Worm (Caenorhabditis elegans) whole organism, L4 larva: ENCODE data around the gene comt-2.

Source experiments
- F49E8.2 ChIP-seq: sonication (generic microtip); optimal IDR thresholded peaks from 2 replicates; lab custom pipeline; 2016; ENCODE audit warnings: missing compliant biosample characterization, mild to moderate bottlenecking, missing genetic modification characterization, borderline replicate concordance
- T26A8.4 ChIP-seq: fragments of 200-800 bp; sonication (Bioruptor generic); IDR thresholded peaks from 2 replicates; pipeline ENCODE4 v1.3.6; 2022; ENCODE audit warnings: missing genetic modification characterization, missing compliant biosample characterization
- Y105C5A.15 ChIP-seq: fragments of 200-800 bp; sonication (Bioruptor generic); IDR thresholded peaks from 2 replicates; pipeline ENCODE4 v1.3.6; 2022; ENCODE audit warnings: missing genetic modification characterization, missing compliant biosample characterization
- Y5F2A.4 ChIP-seq: fragments of 200-800 bp; sonication (Bioruptor generic); optimal IDR thresholded peaks from 2 replicates; lab custom pipeline; 2018; ENCODE audit warnings: mild to moderate bottlenecking, missing genetic modification characterization, missing compliant biosample characterization
- ZK546.5 ChIP-seq, 2 experiments: sonication (generic microtip); optimal IDR thresholded peaks; 2 replicates each; lab custom pipeline; 2017; ENCODE audit warnings: missing biosample characterization in 2 of 2, missing genetic modification characterization in 2 of 2
- aha-1 ChIP-seq: fragments of 150-350 bp; peaks from one replicate; lab custom pipeline; 2014; ENCODE audit warnings: missing biosample characterization, missing genetic modification characterization
- aly-2 ChIP-seq: sonication (generic microtip); optimal IDR thresholded peaks from 2 replicates; lab custom pipeline; 2018; ENCODE audit warnings: missing biosample characterization, missing genetic modification characterization
- ceh-20 ChIP-seq: fragments of 200-800 bp; sonication (Bioruptor generic); IDR thresholded peaks from 2 replicates; pipeline ENCODE4 v1.3.6; 2022; ENCODE audit warnings: missing genetic modification reagents, missing genetic modification characterization, missing compliant biosample characterization
- ceh-28 ChIP-seq: fragments of 150-350 bp; optimal IDR thresholded peaks from 2 replicates; lab custom pipeline; 2014; ENCODE audit warnings: missing biosample characterization, missing genetic modification reagents, missing genetic modification characterization
- ceh-82 ChIP-seq: sonication (generic microtip); optimal IDR thresholded peaks from 2 replicates; lab custom pipeline; 2017; ENCODE audit warnings: missing biosample characterization, missing genetic modification characterization
- ctbp-1 ChIP-seq: fragments of 200-800 bp; sonication (Bioruptor generic); IDR thresholded peaks from 2 replicates; pipeline ENCODE4 v1.3.6; 2022; ENCODE audit warnings: missing genetic modification reagents, missing genetic modification characterization, missing compliant biosample characterization
- daf-16 ChIP-seq, 3 experiments: sonication (generic microtip); optimal IDR thresholded peaks; 2 replicates each; lab custom pipeline; 2016 to 2017; ENCODE audit warnings: missing genetic modification characterization in 3 of 3, missing genetic modification reagents in 3 of 3, mild to moderate bottlenecking in 2 of 3, missing compliant biosample characterization in 2 of 3, missing biosample characterization in 1 of 3, moderate library complexity in 1 of 3
- dmd-6 ChIP-seq: fragments of 200-800 bp; sonication (Bioruptor generic); IDR thresholded peaks from 2 replicates; pipeline ENCODE4 v1.3.6; 2022; ENCODE audit warnings: missing genetic modification reagents, missing genetic modification characterization, missing compliant biosample characterization
- dpl-1 ChIP-seq: fragments of 150-350 bp; optimal IDR thresholded peaks from 2 replicates; lab custom pipeline; 2014; ENCODE audit warnings: missing biosample characterization, missing genetic modification reagents, missing genetic modification characterization
- duxl-1 ChIP-seq: sonication (generic microtip); optimal IDR thresholded peaks from 2 replicates; lab custom pipeline; 2016; ENCODE audit warnings: mild to moderate bottlenecking, missing genetic modification characterization, moderate library complexity, missing compliant biosample characterization; ENCODE audit not compliant: poor library complexity
- egl-43 ChIP-seq: fragments of 200-800 bp; sonication (Bioruptor generic); IDR thresholded peaks from 2 replicates; pipeline ENCODE4 v1.3.6; 2022; ENCODE audit warnings: missing genetic modification reagents, missing genetic modification characterization, missing compliant biosample characterization
- hlh-11 ChIP-seq: fragments of 200-800 bp; sonication (Bioruptor generic); optimal IDR thresholded peaks from 2 replicates; lab custom pipeline; 2018; ENCODE audit warnings: mild to moderate bottlenecking, missing genetic modification characterization, missing compliant biosample characterization
- hlh-30 ChIP-seq: sonication (generic microtip); optimal IDR thresholded peaks from 2 replicates; lab custom pipeline; 2017; ENCODE audit warnings: antibody characterized with exemption, mild to moderate bottlenecking, missing genetic modification characterization, missing compliant biosample characterization; ENCODE audit not compliant: insufficient read depth
- hmg-1.1 ChIP-seq: fragments of 200-800 bp; sonication (Bioruptor generic); IDR thresholded peaks from 2 replicates; pipeline ENCODE4 v1.3.6; 2022; ENCODE audit warnings: missing genetic modification reagents, missing genetic modification characterization, missing compliant biosample characterization
- jun-1 ChIP-seq: fragments of 150-350 bp; optimal IDR thresholded peaks from 2 replicates; lab custom pipeline; 2014; ENCODE audit warnings: missing biosample characterization, missing genetic modification reagents, missing genetic modification characterization
- lin-13 ChIP-seq: fragments of 150-350 bp; optimal IDR thresholded peaks from 2 replicates; lab custom pipeline; 2014; ENCODE audit warnings: missing biosample characterization, missing genetic modification reagents, missing genetic modification characterization
- lin-38 ChIP-seq: fragments of 200-800 bp; sonication (Bioruptor generic); IDR thresholded peaks from 2 replicates; pipeline ENCODE4 v1.3.6; 2022; ENCODE audit warnings: missing genetic modification reagents, missing genetic modification characterization, missing compliant biosample characterization
- lsy-2 ChIP-seq, 2 experiments: fragments of 150-350 bp in 1 of 2; sonication (generic microtip) in 1 of 2; optimal IDR thresholded peaks; 2 replicates each; lab custom pipeline; 2014 to 2017; ENCODE audit warnings: missing biosample characterization in 2 of 2, missing genetic modification characterization in 2 of 2
- mdl-1 ChIP-seq, 2 experiments: fragments of 150-350 bp in 1 of 2; sonication (generic microtip) in 1 of 2; optimal IDR thresholded peaks; 2 replicates each; lab custom pipeline; 2014 to 2017; ENCODE audit warnings: missing biosample characterization in 2 of 2, missing genetic modification characterization in 2 of 2
- mes-2 ChIP-seq: sonication (generic microtip); optimal IDR thresholded peaks from 2 replicates; lab custom pipeline; 2016; ENCODE audit warnings: missing genotype, mild to moderate bottlenecking, missing genetic modification characterization, missing compliant biosample characterization; ENCODE audit not compliant: poor library complexity, severe bottlenecking
- mxl-2 ChIP-seq: fragments of 200-800 bp; sonication (Bioruptor generic); conservative IDR thresholded peaks from 2 replicates; pipeline ENCODE4 v1.3.6; 2022; ENCODE audit warnings: missing genetic modification reagents, missing genetic modification characterization, missing compliant biosample characterization
- nhr-11 ChIP-seq: fragments of 150-350 bp; optimal IDR thresholded peaks from 2 replicates; lab custom pipeline; 2014; ENCODE audit warnings: missing biosample characterization, missing genetic modification characterization
- nhr-25 ChIP-seq: sonication (generic microtip); optimal IDR thresholded peaks from 2 replicates; lab custom pipeline; 2017; ENCODE audit warnings: missing genetic modification characterization, mild to moderate bottlenecking, missing compliant biosample characterization, antibody characterized with exemption, moderate library complexity, borderline replicate concordance; ENCODE audit not compliant: insufficient read depth
- nhr-28 ChIP-seq: fragments of 150-350 bp; optimal IDR thresholded peaks from 2 replicates; lab custom pipeline; 2014; ENCODE audit warnings: missing biosample characterization, missing genetic modification characterization
- nhr-41 ChIP-seq: fragments of 200-800 bp; sonication (Bioruptor generic); IDR thresholded peaks from 2 replicates; pipeline ENCODE4 v1.3.6; 2022; ENCODE audit warnings: missing genetic modification reagents, missing genetic modification characterization, missing compliant biosample characterization
- nhr-42 ChIP-seq: fragments of 200-800 bp; sonication (Bioruptor generic); IDR thresholded peaks from 2 replicates; pipeline ENCODE4 v1.3.6; 2022; ENCODE audit warnings: missing genetic modification characterization, missing compliant biosample characterization
- php-3 ChIP-seq: fragments of 200-800 bp; sonication (Bioruptor generic); IDR thresholded peaks from 2 replicates; pipeline ENCODE4 v1.3.6; 2022; ENCODE audit warnings: missing genetic modification reagents, missing genetic modification characterization, missing compliant biosample characterization
- pqm-1 ChIP-seq: sonication (generic microtip); optimal IDR thresholded peaks from 2 replicates; lab custom pipeline; 2017; ENCODE audit warnings: missing biosample characterization, missing genetic modification characterization
- rbr-2 ChIP-seq: sonication (generic microtip); optimal IDR thresholded peaks from 2 replicates; lab custom pipeline; 2016; ENCODE audit warnings: missing genotype, missing genetic modification characterization, missing compliant biosample characterization
- saeg-2 ChIP-seq: fragments of 200-800 bp; sonication (Bioruptor generic); IDR thresholded peaks from 2 replicates; pipeline ENCODE4 v1.3.6; 2022; ENCODE audit warnings: missing genetic modification reagents, missing genetic modification characterization, missing compliant biosample characterization
- snpc-1.2 ChIP-seq: fragments of 200-800 bp; sonication (Bioruptor generic); IDR thresholded peaks from 2 replicates; pipeline ENCODE4 v1.3.6; 2022; ENCODE audit warnings: missing genetic modification reagents, missing genetic modification characterization, missing compliant biosample characterization
- unc-130 ChIP-seq: sonication (generic microtip); optimal IDR thresholded peaks from 2 replicates; lab custom pipeline; 2016; ENCODE audit warnings: missing genetic modification reagents, missing genetic modification characterization, missing compliant biosample characterization
- unc-62 ChIP-seq, 3 experiments: fragments of 150-350 bp in 1 of 3; sonication (generic microtip); optimal IDR thresholded peaks in 2 of 3; peaks in 1 of 3; 1 replicate in 1 of 3; 2 replicates in 2 of 3; lab custom pipeline; 2014 to 2017; ENCODE audit warnings: missing biosample characterization in 3 of 3, missing genetic modification characterization in 3 of 3, missing genetic modification reagents in 3 of 3, missing genotype in 1 of 3
- zfp-2 ChIP-seq: sonication (generic microtip); optimal IDR thresholded peaks from 2 replicates; lab custom pipeline; 2016; ENCODE audit warnings: mild to moderate bottlenecking, missing genetic modification characterization, missing compliant biosample characterization
- zfp-3 ChIP-seq: fragments of 200-800 bp; sonication (Bioruptor generic); conservative IDR thresholded peaks from 2 replicates; pipeline ENCODE4 v1.3.6; 2022; ENCODE audit warnings: missing genetic modification reagents, missing genetic modification characterization, missing compliant biosample characterization

comt-2 gene

ce11 chrV:16494359-16494758 is at the start of gene comt-2:
Gene comt-2 (minus strand): TSS chrV:16494489.
- TF ChIP-seq dmd-6: peak; percentile 80; the same call in 1 of the 2 replicates
- 0 out of 2 replicates have a peak, but pooled peaks have one; percentile 34 for TF ChIP-seq php-3
- TF ChIP-seq nhr-28 (tag; lab: Kevin White, UChicago): peak; percentile 80
- TF ChIP-seq jun-1 (tag; lab: Kevin White, UChicago): no peak
- no peak for TF ChIP-seq daf-16 (GFP tag; optimal IDR thresholded peaks at IDR 0.05; lab: Kevin White, UChicago)
- peak; percentile 75 for TF ChIP-seq daf-16 (tag; optimal IDR thresholded peaks at IDR 0.05; lab: Kevin White, UChicago)
- TF ChIP-seq ZK546.5 (tag; optimal IDR thresholded peaks at IDR 0.05; lab: Kevin White, UChicago): no peak
- TF ChIP-seq pqm-1 (tag; lab: Kevin White, UChicago): peak; percentile 85
- TF ChIP-seq unc-62 (GFP tag; optimal IDR thresholded peaks at IDR 0.05 in 1 of 2; lab: Kevin White, UChicago): no peak
- no peak for TF ChIP-seq unc-62 (tag; optimal IDR thresholded peaks at IDR 0.05; lab: Kevin White, UChicago)
- no peak for TF ChIP-seq zfp-2 (tag; lab: Kevin White, UChicago)
- TF ChIP-seq, all 104 proteins: peak for 5

DNA sequence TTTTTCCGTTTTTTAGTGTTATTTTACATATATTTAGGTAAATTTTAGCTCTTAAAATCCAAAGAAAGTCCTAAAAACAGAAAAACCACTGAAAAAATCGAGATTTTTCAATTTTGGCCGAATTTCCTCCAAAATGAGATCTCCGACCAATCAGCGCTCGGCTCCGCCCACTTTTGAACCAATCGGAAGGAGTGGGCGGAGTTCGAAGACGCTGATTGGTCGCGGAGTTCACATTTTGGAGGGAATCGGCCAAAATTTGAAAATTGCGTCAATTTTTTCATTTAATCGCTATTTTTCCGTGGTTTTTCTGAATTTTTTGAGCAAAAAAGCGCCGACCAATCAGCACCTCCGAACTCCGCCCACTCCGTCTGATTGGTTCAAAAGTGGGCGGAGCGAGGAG is 46.4 kb upstream of the comt-2 start:
- 0 out of 2 replicates have a peak, but pooled peaks have one; percentile 19 for TF ChIP-seq lin-38
- no peak for TF ChIP-seq ZK546.5 (tag; optimal IDR thresholded peaks at IDR 0.05; lab: Kevin White, UChicago)

DNA sequence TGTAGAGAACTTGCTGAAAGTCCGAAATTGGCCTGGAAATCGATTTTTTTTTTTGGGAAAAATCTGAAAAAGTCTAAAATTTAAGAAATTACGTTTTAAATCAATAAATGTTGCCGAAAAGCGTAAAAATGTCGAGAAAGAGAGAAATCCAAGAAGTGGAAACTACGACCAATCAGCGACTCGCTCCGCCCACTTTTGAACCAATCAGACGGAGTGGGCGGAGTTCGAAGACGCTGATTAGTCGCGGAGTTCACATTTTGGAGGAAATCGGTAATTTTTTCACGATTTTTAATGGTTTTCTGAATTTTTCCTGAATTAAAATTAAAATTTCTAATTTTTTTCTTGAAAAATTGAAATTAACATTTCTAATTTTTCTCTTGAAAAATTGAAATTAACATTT is 45.4 kb upstream of the comt-2 start:
- no peak for TF ChIP-seq saeg-2 (GFP tag; lab: Robert Waterston, UW)
- TF ChIP-seq mxl-2 (GFP tag; lab: Robert Waterston, UW): no peak
- TF ChIP-seq ceh-28 (tag; lab: Kevin White, UChicago): no peak
- no peak for TF ChIP-seq zfp-3
- no peak for TF ChIP-seq aha-1
- no peak for TF ChIP-seq Y5F2A.4 (GFP tag; lab: Kevin White, UChicago)
- TF ChIP-seq nhr-42 (GFP tag; lab: Robert Waterston, UW): no peak
- TF ChIP-seq, all 104 proteins: peak for 0

- TF ChIP-seq dpl-1 (GFP tag; lab: Kevin White, UChicago) (peak; percentile 80), mes-2 (peak; percentile 75), T26A8.4 (GFP tag; lab: Robert Waterston, UW) (0 out of 2 replicates have a peak, but pooled peaks have one; percentile 23), aha-1 (peak; percentile 3), snpc-1.2 (GFP tag; lab: Robert Waterston, UW) (peak; percentile 47; the same call in 1 of the 2 replicates), aly-2 (tag; lab: Kevin White, UChicago) (no peak), php-3 (peak; percentile 12; the same call in 1 of the 2 replicates), nhr-41 (GFP tag; lab: Robert Waterston, UW) (no peak), lin-13 (GFP tag; lab: Kevin White, UChicago) (peak; percentile 36), ceh-20 (GFP tag; lab: Robert Waterston, UW) (0 out of 2 replicates have a peak, but pooled peaks have one; percentile 9), nhr-11 (tag; lab: Kevin White, UChicago) (no peak), egl-43 (no peak), ctbp-1 (GFP tag; lab: Robert Waterston, UW) (peak; percentile 36; the same call in 1 of the 2 replicates), lsy-2 (tag; optimal IDR thresholded peaks at IDR 0.05; lab: Kevin White, UChicago) (peak; percentile 66 to 97), hlh-11 (tag; lab: Kevin White, UChicago) (peak; percentile 49), F49E8.2 (peak; percentile 18), unc-62 (GFP tag; optimal IDR thresholded peaks at IDR 0.05 in 1 of 2; lab: Kevin White, UChicago) (no peak), unc-62 (tag; optimal IDR thresholded peaks at IDR 0.05; lab: Kevin White, UChicago) (no peak), duxl-1 (peak; percentile 56), unc-130 (GFP tag; lab: Kevin White, UChicago) (peak; percentile 82), lin-38 (peak; percentile 88), ceh-82 (tag; lab: Kevin White, UChicago) (no peak), rbr-2 (peak; percentile 43), hlh-30 (tag; lab: Kevin White, UChicago) (peak; percentile 26), dmd-6 (peak; percentile 46), nhr-42 (GFP tag; lab: Robert Waterston, UW) (no peak), hmg-1.1 (peak; percentile 58; the same call in 1 of the 2 replicates), mdl-1 (tag; optimal IDR thresholded peaks at IDR 0.05; lab: Kevin White, UChicago) (peak in 1 of 2 experiments; percentile 10), nhr-25 (tag; lab: Kevin White, UChicago) (no peak), Y105C5A.15 (GFP tag; lab: Robert Waterston, UW) (no peak)
- TF ChIP-seq, all 104 proteins: peak for 20
These were observed 43.7 kb upstream of the comt-2 start, which contains the start of gene Y32B12B.2 for ce11 chrV:16537908-16538446. Gene Y32B12B.2 (plus strand): TSS chrV:16538396.
